Fruit fly (Drosophila melanogaster) whole organism, embryonic: Measurements from ENCODE around the gene Use1.

Experiments
- Adf1 ChIP-seq: fragments of 200-800 bp; sonication (Bioruptor generic); IDR thresholded peaks from 2 replicates; pipeline ENCODE4 v1.3.6; 2022; ENCODE audit warnings: missing biosample characterization, missing genetic modification characterization
- Bdp1 ChIP-seq: fragments of 200-800 bp; sonication (Bioruptor generic); optimal IDR thresholded peaks from 3 replicates; lab custom pipeline; 2016; ENCODE audit warnings: missing biosample characterization, missing genetic modification characterization
- Blimp-1 ChIP-seq: fragments of 200-800 bp; sonication (Bioruptor generic); optimal IDR thresholded peaks from 3 replicates; lab custom pipeline; 2018; ENCODE audit warnings: missing biosample characterization, missing genetic modification characterization, mild to moderate bottlenecking, moderate library complexity, missing genetic modification reagents
- CG10979 ChIP-seq: fragments of 200-800 bp; sonication (Bioruptor generic); optimal IDR thresholded peaks from 2 replicates; lab custom pipeline; 2018; ENCODE audit warnings: missing biosample characterization, mild to moderate bottlenecking, missing genetic modification characterization, moderate library complexity
- CG11695 ChIP-seq: fragments of 200-800 bp; sonication (Bioruptor generic); IDR thresholded peaks from 3 replicates; pipeline ENCODE4 v1.3.6; 2022; ENCODE audit warnings: missing biosample characterization, missing genetic modification characterization
- CG11723 ChIP-seq: fragments of 200-800 bp; sonication (Bioruptor generic); optimal IDR thresholded peaks from 2 replicates; lab custom pipeline; 2017; ENCODE audit warnings: missing biosample characterization, mild to moderate bottlenecking, missing genetic modification characterization
- CG12219 ChIP-seq: fragments of 200-800 bp; sonication (Bioruptor generic); optimal IDR thresholded peaks from 3 replicates; lab custom pipeline; 2018; ENCODE audit warnings: missing biosample characterization, mild to moderate bottlenecking, missing genetic modification characterization
- CG13296 ChIP-seq: fragments of 200-800 bp; sonication (Bioruptor generic); optimal IDR thresholded peaks from 3 replicates; lab custom pipeline; 2018; ENCODE audit warnings: missing biosample characterization, mild to moderate bottlenecking, missing genetic modification characterization
- CG13775 ChIP-seq: fragments of 200-800 bp; sonication (Bioruptor generic); optimal IDR thresholded peaks from 3 replicates; lab custom pipeline; 2017; ENCODE audit warnings: missing biosample characterization, mild to moderate bottlenecking, missing genetic modification characterization
- CG14050 ChIP-seq: fragments of 200-800 bp; sonication (Bioruptor generic); IDR thresholded peaks from 3 replicates; pipeline ENCODE4 v1.3.6; 2022; ENCODE audit warnings: missing biosample characterization, missing genetic modification characterization
- CG1529 ChIP-seq: fragments of 200-800 bp; sonication (Bioruptor generic); optimal IDR thresholded peaks from 3 replicates; lab custom pipeline; 2018; ENCODE audit warnings: missing biosample characterization, missing genetic modification characterization
- CG17186 ChIP-seq: fragments of 200-800 bp; sonication (Bioruptor generic); optimal IDR thresholded peaks from 3 replicates; lab custom pipeline; 2017; ENCODE audit warnings: missing biosample characterization, missing genetic modification reagents, missing genetic modification characterization
- CG17328 ChIP-seq: fragments of 200-800 bp; sonication (Bioruptor generic); IDR thresholded peaks from 2 replicates; pipeline ENCODE4 v1.3.6; 2022; ENCODE audit warnings: missing biosample characterization, missing genetic modification characterization
- CG17361 ChIP-seq: fragments of 200-800 bp; sonication (Bioruptor generic); IDR thresholded peaks from 3 replicates; pipeline ENCODE4 v1.3.6; 2022; ENCODE audit warnings: missing biosample characterization, missing genetic modification characterization
- CG17385 ChIP-seq: fragments of 200-800 bp; sonication (Bioruptor generic); optimal IDR thresholded peaks from 3 replicates; lab custom pipeline; 2018; ENCODE audit warnings: missing biosample characterization, mild to moderate bottlenecking, missing genetic modification characterization
- CG1792 ChIP-seq: fragments of 200-800 bp; sonication (Bioruptor generic); optimal IDR thresholded peaks from 2 replicates; lab custom pipeline; 2016; ENCODE audit warnings: missing biosample characterization, missing genetic modification characterization
- CG18764 ChIP-seq: fragments of 200-800 bp; sonication (Bioruptor generic); optimal IDR thresholded peaks from 3 replicates; lab custom pipeline; 2016; ENCODE audit warnings: missing biosample characterization, missing genetic modification characterization
- CG32767 ChIP-seq: fragments of 200-800 bp; sonication (Bioruptor generic); IDR thresholded peaks from 2 replicates; pipeline ENCODE4 v1.3.6; 2022; ENCODE audit warnings: missing biosample characterization, missing genetic modification characterization
- CG33557 ChIP-seq: fragments of 200-800 bp; sonication (Bioruptor generic); optimal IDR thresholded peaks from 2 replicates; lab custom pipeline; 2019; ENCODE audit warnings: missing biosample characterization, mild to moderate bottlenecking, missing genetic modification characterization, moderate library complexity
- CG3726 ChIP-seq: fragments of 200-800 bp; sonication (Bioruptor generic); IDR thresholded peaks from 3 replicates; pipeline ENCODE4, ENCODE4 v1.3.6; 2022; ENCODE audit warnings: missing biosample characterization, missing genetic modification characterization
- CG43689 ChIP-seq: fragments of 200-800 bp; sonication (Bioruptor generic); IDR thresholded peaks from 2 replicates; pipeline ENCODE4 v1.3.6; 2022; ENCODE audit warnings: missing biosample characterization, missing genetic modification characterization
- CG6175 ChIP-seq: fragments of 200-800 bp; sonication (Bioruptor generic); IDR thresholded peaks from 3 replicates; pipeline ENCODE4 v1.3.6; 2022; ENCODE audit warnings: missing biosample characterization, missing genetic modification characterization
- CG7556 ChIP-seq: fragments of 200-800 bp; sonication (Bioruptor generic); optimal IDR thresholded peaks from 2 replicates; lab custom pipeline; 2017; ENCODE audit warnings: missing biosample characterization, mild to moderate bottlenecking, missing genetic modification characterization
- CG8359 ChIP-seq: fragments of 200-800 bp; sonication (Bioruptor generic); optimal IDR thresholded peaks from 2 replicates; lab custom pipeline; 2017; ENCODE audit warnings: missing biosample characterization, mild to moderate bottlenecking, missing genetic modification characterization, borderline replicate concordance
- CG9437 ChIP-seq: fragments of 200-800 bp; sonication (Bioruptor generic); optimal IDR thresholded peaks from 2 replicates; lab custom pipeline; 2018; ENCODE audit warnings: missing biosample characterization, mild to moderate bottlenecking, missing genetic modification characterization
- CG9609 ChIP-seq: fragments of 200-800 bp; sonication (Bioruptor generic); optimal IDR thresholded peaks from 3 replicates; lab custom pipeline; 2016; ENCODE audit warnings: missing biosample characterization, missing genetic modification characterization
- D19B ChIP-seq: fragments of 200-800 bp; sonication (Bioruptor generic); optimal IDR thresholded peaks from 2 replicates; lab custom pipeline; 2017; ENCODE audit warnings: missing biosample characterization, mild to moderate bottlenecking, missing genetic modification characterization
- Dfd ChIP-seq, 2 experiments: fragments of >200 bp; optimal IDR thresholded peaks; 2 replicates each; lab custom pipeline; 2017; ENCODE audit warnings: missing biosample characterization in 2 of 2, missing genetic modification characterization in 2 of 2
- HmgD ChIP-seq: fragments of 200-800 bp; sonication (Bioruptor generic); optimal IDR thresholded peaks from 3 replicates; lab custom pipeline; 2016; ENCODE audit warnings: missing biosample characterization, missing genetic modification characterization
- HmgZ ChIP-seq: fragments of 200-800 bp; sonication (Bioruptor generic); optimal IDR thresholded peaks from 2 replicates; lab custom pipeline; 2018; ENCODE audit warnings: missing biosample characterization, mild to moderate bottlenecking, missing genetic modification characterization
- Hmx ChIP-seq: fragments of 200-800 bp; sonication (Bioruptor generic); optimal IDR thresholded peaks from 2 replicates; lab custom pipeline; 2016; ENCODE audit warnings: missing biosample characterization, missing genetic modification characterization
- Hsf ChIP-seq: fragments of 200-800 bp; sonication (Bioruptor generic); optimal IDR thresholded peaks from 3 replicates; lab custom pipeline; 2016; ENCODE audit warnings: missing biosample characterization, missing genetic modification characterization
- Ptx1 ChIP-seq: fragments of 200-800 bp; sonication (Bioruptor generic); IDR thresholded peaks from 2 replicates; pipeline ENCODE4 v1.3.6; 2022; ENCODE audit warnings: missing biosample characterization, missing genetic modification characterization
- Rfx ChIP-seq: fragments of 200-800 bp; sonication (Bioruptor generic); IDR thresholded peaks from 2 replicates; pipeline ENCODE4 v1.3.6; 2022; ENCODE audit warnings: missing biosample characterization, missing genetic modification characterization
- Sin3A ChIP-seq: fragments of >200 bp; optimal IDR thresholded peaks from 2 replicates; lab custom pipeline; 2018
- amos ChIP-seq: fragments of 200-800 bp; sonication (Bioruptor generic); IDR thresholded peaks from 2 replicates; pipeline ENCODE4 v1.3.6; 2022; ENCODE audit warnings: missing biosample characterization, missing genetic modification characterization; ENCODE audit not compliant: partially characterized antibody
- dimm ChIP-seq: fragments of 200-800 bp; sonication (Bioruptor generic); IDR thresholded peaks from 2 replicates; pipeline ENCODE4 v1.3.6; 2022; ENCODE audit warnings: missing biosample characterization, missing genetic modification characterization
- dpn ChIP-seq, 2 experiments: fragments of 200-800 bp; sonication (Bioruptor generic); optimal IDR thresholded peaks; 3 replicates each; lab custom pipeline; 2016; ENCODE audit warnings: missing biosample characterization in 2 of 2, missing genetic modification characterization in 2 of 2
- emc ChIP-seq: fragments of 200-800 bp; sonication (Bioruptor generic); optimal IDR thresholded peaks from 2 replicates; lab custom pipeline; 2016; ENCODE audit warnings: missing biosample characterization, missing genetic modification characterization
- ems ChIP-seq: fragments of 200-800 bp; sonication (Bioruptor generic); optimal IDR thresholded peaks from 3 replicates; lab custom pipeline; 2016; ENCODE audit warnings: missing biosample characterization, missing genetic modification characterization
- ftz-f1 ChIP-seq: fragments of 200-800 bp; sonication (Bioruptor generic); optimal IDR thresholded peaks from 2 replicates; lab custom pipeline; 2016; ENCODE audit warnings: missing biosample characterization, missing genetic modification characterization
- hbn ChIP-seq: fragments of 200-800 bp; sonication (Bioruptor generic); IDR thresholded peaks from 2 replicates; pipeline ENCODE4 v1.3.6; 2022; ENCODE audit warnings: missing biosample characterization, missing genetic modification characterization; ENCODE audit not compliant: partially characterized antibody
- onecut ChIP-seq: fragments of 200-800 bp; sonication (Bioruptor generic); IDR thresholded peaks from 2 replicates; pipeline ENCODE4 v1.3.6; 2022; ENCODE audit warnings: missing biosample characterization, missing genetic modification characterization
- phol ChIP-seq: fragments of 200-800 bp; sonication (Bioruptor generic); optimal IDR thresholded peaks from 3 replicates; lab custom pipeline; 2018; ENCODE audit warnings: missing biosample characterization, mild to moderate bottlenecking, missing genetic modification characterization, moderate library complexity
- pros ChIP-seq: fragments of 200-800 bp; sonication (Bioruptor generic); optimal IDR thresholded peaks from 3 replicates; lab custom pipeline; 2019; ENCODE audit warnings: missing biosample characterization, mild to moderate bottlenecking, missing genetic modification characterization, moderate library complexity
- ro ChIP-seq: fragments of 200-800 bp; sonication (Bioruptor generic); IDR thresholded peaks from 2 replicates; pipeline ENCODE4 v1.3.6; 2022; ENCODE audit warnings: missing biosample characterization, missing genetic modification characterization
- run ChIP-seq: fragments of 200-800 bp; sonication (Bioruptor generic); optimal IDR thresholded peaks from 3 replicates; lab custom pipeline; 2018; ENCODE audit warnings: missing biosample characterization, mild to moderate bottlenecking, missing genetic modification characterization
- stc ChIP-seq: fragments of 200-800 bp; sonication (Bioruptor generic); IDR thresholded peaks from 2 replicates; pipeline ENCODE4 v1.3.6; 2022; ENCODE audit warnings: missing biosample characterization, missing genetic modification characterization
- tna ChIP-seq: fragments of 200-800 bp; sonication (Bioruptor generic); IDR thresholded peaks from 2 replicates; pipeline ENCODE4 v1.3.6; 2022; ENCODE audit warnings: missing biosample characterization, missing genetic modification characterization; ENCODE audit not compliant: partially characterized antibody
- yki ChIP-seq: fragments of >200 bp; optimal IDR thresholded peaks from 3 replicates; lab custom pipeline; 2018

Use1 gene

DNA sequence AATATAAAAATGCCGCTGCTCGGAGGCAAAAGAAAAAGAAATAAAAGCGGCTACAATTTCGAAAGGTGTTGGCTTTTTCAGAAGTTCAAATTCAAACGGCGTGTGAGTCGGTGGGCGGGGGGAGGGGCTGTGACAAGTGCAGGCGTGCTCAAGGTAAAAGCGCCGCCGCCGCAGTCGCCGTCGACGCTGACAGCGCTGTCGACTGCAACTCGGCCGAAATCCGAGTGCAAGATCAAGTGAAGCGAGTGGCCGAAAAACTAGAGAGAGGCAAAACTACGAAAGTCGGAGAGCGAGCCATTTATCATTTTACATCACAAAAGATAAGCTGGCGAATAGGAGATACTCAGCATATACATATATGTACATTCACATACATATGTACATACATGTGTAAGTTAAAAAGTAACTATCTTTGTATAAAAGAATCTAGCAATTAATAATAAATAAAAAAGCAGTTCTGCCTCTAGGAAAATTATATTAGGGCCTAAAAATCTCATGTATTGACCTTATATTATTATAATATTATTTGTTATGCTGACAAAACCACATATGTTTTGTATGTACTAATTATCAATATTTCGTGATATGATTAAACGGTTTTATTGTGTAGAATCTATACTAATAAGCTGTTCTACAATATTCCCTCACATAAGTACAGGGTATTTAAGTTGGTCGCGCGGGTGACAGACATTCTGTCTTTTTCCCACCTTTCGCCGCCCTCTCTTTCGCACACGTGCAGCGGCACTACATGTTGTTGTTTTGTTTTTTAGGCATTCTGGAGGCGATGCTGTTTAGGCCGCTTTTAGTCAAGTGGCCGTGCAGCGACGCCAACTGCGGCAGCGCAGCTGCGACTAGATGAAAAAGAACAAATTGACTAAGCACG, 8.0 kb downstream of the Use1 start (continued):
- TF ChIP-seq CG9437 (GFP tag; lab: Kevin White, UChicago) (no peak), CG13775 (peak; percentile 68), CG33557 (GFP tag; lab: Kevin White, UChicago) (peak; percentile 41), D19B (GFP tag; lab: Kevin White, UChicago) (peak; percentile 96), ro (no peak), pros (GFP tag; lab: Kevin White, UChicago) (peak; percentile 14), HmgD (no peak), CG10979 (tag; lab: Kevin White, UChicago) (peak; percentile 84), CG17186 (GFP tag; lab: Kevin White, UChicago) (no peak), dimm (GFP tag; lab: Robert Waterston, UW) (no peak), phol (peak; percentile 83), Rfx (0 out of 2 replicates have a peak, but pooled peaks have one; percentile 3), CG11695 (GFP tag; lab: Robert Waterston, UW) (no peak), CG8359 (GFP tag; lab: Kevin White, UChicago) (peak; percentile 38), tna (no peak), onecut (GFP tag; lab: Robert Waterston, UW) (no peak), ftz-f1 (GFP tag; lab: Kevin White, UChicago) (peak; percentile 50), HmgZ (tag; lab: Kevin White, UChicago) (no peak), hbn (GFP tag; lab: Robert Waterston, UW) (no peak), CG11723 (GFP tag; lab: Kevin White, UChicago) (peak; percentile 69), run (peak; percentile 51), Dfd (GFP tag; optimal IDR thresholded peaks at IDR 0.05; lab: Kevin White, UChicago) (no peak), dpn (GFP tag; optimal IDR thresholded peaks at IDR 0.05; lab: Kevin White, UChicago) (peak in 1 of 2 experiments; percentile 74), CG12219 (GFP tag; lab: Kevin White, UChicago) (peak; percentile 10), Blimp-1 (GFP tag; lab: Kevin White, UChicago) (peak; percentile 73), CG17328 (GFP tag; lab: Robert Waterston, UW) (no peak; the same call in 1 of the 2 replicates), CG6175 (GFP tag; lab: Robert Waterston, UW) (no peak), CG17361 (GFP tag; lab: Robert Waterston, UW) (peak; percentile 87), CG9609 (GFP tag; lab: Kevin White, UChicago) (no peak), amos (GFP tag; lab: Robert Waterston, UW) (no peak), CG1792 (GFP tag; lab: Kevin White, UChicago) (no peak), Hmx (no peak), CG1529 (GFP tag; lab: Kevin White, UChicago) (peak; percentile 73), Ptx1 (GFP tag; lab: Robert Waterston, UW) (peak; percentile 41), CG13296 (GFP tag; lab: Kevin White, UChicago) (peak; percentile 39), emc (GFP tag; lab: Kevin White, UChicago) (no peak), CG14050 (no peak), ems (GFP tag; lab: Kevin White, UChicago) (no peak), Adf1 (GFP tag; lab: Robert Waterston, UW) (peak; percentile 80), yki (no peak), CG7556 (GFP tag; lab: Kevin White, UChicago) (peak; percentile 89), CG3726 (GFP tag; lab: Robert Waterston, UW) (no peak), CG43689 (GFP tag; lab: Robert Waterston, UW) (no peak), CG18764 (no peak), Hsf (GFP tag; lab: Kevin White, UChicago) (peak; percentile 41), Sin3A (lab: Kevin White, UChicago) (no peak), CG32767 (GFP tag; lab: Robert Waterston, UW) (peak; percentile 58; the same call in 1 of the 2 replicates), Bdp1 (GFP tag; lab: Kevin White, UChicago) (no peak), stc (GFP tag; lab: Robert Waterston, UW) (no peak), CG17385 (GFP tag; lab: Kevin White, UChicago) (peak; percentile 75)
